Fruit fly (Drosophila melanogaster): ENCODE results near the gene CG6511.

Gene CG6511

DNA sequence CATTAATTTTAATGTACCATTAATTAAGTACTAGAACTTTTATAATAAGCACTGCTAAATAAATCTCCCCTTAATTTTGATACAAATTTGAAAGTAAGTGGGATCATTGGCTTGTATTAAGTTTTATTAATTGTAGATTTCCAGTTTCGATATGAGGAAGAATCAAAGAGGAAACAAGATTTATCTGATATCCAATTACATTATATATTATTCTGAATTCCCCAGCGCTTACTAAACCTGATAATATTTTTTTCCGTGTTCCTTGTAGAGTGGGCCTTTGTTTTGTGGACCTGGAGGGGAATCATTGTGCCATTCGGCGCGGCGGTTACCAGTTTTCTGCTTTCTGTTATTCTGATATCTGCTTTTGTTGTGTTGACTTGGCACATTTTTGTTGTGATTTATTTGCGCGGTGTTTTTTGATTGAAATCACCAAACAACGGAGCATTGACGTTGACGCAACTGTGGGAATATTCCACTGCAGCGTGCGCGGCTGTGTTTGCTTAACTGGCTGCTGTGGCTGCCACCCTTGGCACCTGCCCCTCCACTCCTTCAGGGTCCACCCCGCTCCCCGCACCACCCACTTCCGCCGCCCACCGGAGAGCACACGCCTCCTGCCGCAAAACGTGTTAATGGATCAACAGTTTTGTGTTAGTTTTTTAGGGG is 36.6 kb upstream of the CG6511 start:
- TF ChIP-seq ovo (GFP tag; optimal IDR thresholded peaks at IDR 0.05) (peak; percentile 65), cnc (optimal IDR thresholded peaks at IDR 0.05) (no peak), tj (GFP tag; optimal IDR thresholded peaks at IDR 0.05) (peak; percentile 67)

DNA sequence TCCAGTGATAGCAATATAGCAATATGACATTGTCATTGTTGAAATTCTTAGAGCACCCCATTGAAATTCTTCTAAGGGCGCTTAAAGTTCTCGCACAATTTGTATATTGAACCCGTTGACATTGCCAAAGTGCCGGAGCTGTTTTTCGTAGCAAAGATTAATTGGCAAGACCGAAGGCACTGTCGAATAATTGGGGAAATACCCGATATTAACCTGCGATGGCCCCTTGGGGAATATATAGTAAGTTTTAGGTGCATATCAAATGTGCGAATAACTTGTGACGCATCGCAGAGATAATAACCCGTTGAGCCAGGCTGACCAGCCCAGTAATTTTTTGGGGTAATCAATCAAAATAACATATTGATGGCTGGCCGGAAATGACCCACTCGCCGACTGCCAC is 34.5 kb upstream of the CG6511 start:
- TF ChIP-seq pad (GFP tag; optimal IDR thresholded peaks at IDR 0.05) (no peak), cnc (optimal IDR thresholded peaks at IDR 0.05) (no peak), CG5204 (GFP tag; optimal IDR thresholded peaks at IDR 0.05) (no peak), Mnt (GFP tag; optimal IDR thresholded peaks at IDR 0.05) (no peak), CG14711 (tag; optimal IDR thresholded peaks at IDR 0.05) (no peak), bab1 (GFP tag; optimal IDR thresholded peaks at IDR 0.05) (no peak), CG33017 (tag; optimal IDR thresholded peaks at IDR 0.05) (no peak), Hr96 (GFP tag; optimal IDR thresholded peaks at IDR 0.05) (no peak), CG1620 (GFP tag; optimal IDR thresholded peaks at IDR 0.05) (no peak), CG11617 (GFP tag; optimal IDR thresholded peaks at IDR 0.05) (no peak), cic (GFP tag; optimal IDR thresholded peaks at IDR 0.05) (no peak), Clk (GFP tag; optimal IDR thresholded peaks at IDR 0.05) (no peak)

- TF ChIP-seq bab1 (GFP tag; optimal IDR thresholded peaks at IDR 0.05) (peak; percentile 12), Mnt (GFP tag; optimal IDR thresholded peaks at IDR 0.05) (no peak)
Measured at dm6 chr3L:8688694-8689291, 32.3 kb upstream of the CG6511 start.

dm6 chr3L:8689675-8690074 is 31.4 kb upstream of the CG6511 start:
- TF ChIP-seq CG7045 (GFP tag; optimal IDR thresholded peaks at IDR 0.05) (no peak), CG14711 (tag; optimal IDR thresholded peaks at IDR 0.05) (no peak), CG7101 (tag; optimal IDR thresholded peaks at IDR 0.05) (peak; percentile 21), Hr96 (GFP tag; optimal IDR thresholded peaks at IDR 0.05) (no peak), CG11617 (GFP tag; optimal IDR thresholded peaks at IDR 0.05) (no peak), bab1 (GFP tag; optimal IDR thresholded peaks at IDR 0.05) (no peak)

- TF ChIP-seq bab1 (GFP tag; optimal IDR thresholded peaks at IDR 0.05) (no peak), Hr96 (GFP tag; optimal IDR thresholded peaks at IDR 0.05) (no peak), cic (GFP tag; optimal IDR thresholded peaks at IDR 0.05) (no peak), CG7101 (tag; optimal IDR thresholded peaks at IDR 0.05) (no peak), Crg-1 (GFP tag; optimal IDR thresholded peaks at IDR 0.05) (no peak), pad (GFP tag; optimal IDR thresholded peaks at IDR 0.05) (no peak), ovo (GFP tag; optimal IDR thresholded peaks at IDR 0.05) (no peak), CG5204 (GFP tag; optimal IDR thresholded peaks at IDR 0.05) (no peak)
Measured at dm6 chr3L:8690630-8691029, 30.5 kb upstream of the CG6511 start.

dm6 chr3L:8691891-8692874 is 28.9 kb upstream of the CG6511 start:
- TF ChIP-seq CG12768 (GFP tag; optimal IDR thresholded peaks at IDR 0.05), result peak; percentile 85
- TF ChIP-seq tj (GFP tag; optimal IDR thresholded peaks at IDR 0.05), result peak; percentile 49
- TF ChIP-seq cnc (optimal IDR thresholded peaks at IDR 0.05), result no peak
- TF ChIP-seq kay (GFP tag; ENCODE audit: borderline replicate concordance), result peak; percentile 89
- peak; percentile 53 for TF ChIP-seq Hr96 (GFP tag; optimal IDR thresholded peaks at IDR 0.05)
- TF ChIP-seq Mnt (GFP tag; optimal IDR thresholded peaks at IDR 0.05), result peak; percentile 63
- TF ChIP-seq Clk (GFP tag; optimal IDR thresholded peaks at IDR 0.05), result no peak
- TF ChIP-seq CG11617 (GFP tag; optimal IDR thresholded peaks at IDR 0.05), result peak; percentile 91
- TF ChIP-seq CG5204 (GFP tag; optimal IDR thresholded peaks at IDR 0.05), result no peak
- TF ChIP-seq Crg-1 (GFP tag; optimal IDR thresholded peaks at IDR 0.05), result peak; percentile 14
- peak; percentile 86 for TF ChIP-seq bab1 (GFP tag; optimal IDR thresholded peaks at IDR 0.05)
- no peak for TF ChIP-seq CG1620 (GFP tag; optimal IDR thresholded peaks at IDR 0.05)
- peak; percentile 85 for TF ChIP-seq cic (GFP tag; optimal IDR thresholded peaks at IDR 0.05)
- TF ChIP-seq CG7045 (GFP tag; optimal IDR thresholded peaks at IDR 0.05), result peak; percentile 54
- peak; percentile 25 for TF ChIP-seq CG33017 (tag; optimal IDR thresholded peaks at IDR 0.05)
- TF ChIP-seq ovo (GFP tag; optimal IDR thresholded peaks at IDR 0.05), result no peak
- TF ChIP-seq pad (GFP tag; optimal IDR thresholded peaks at IDR 0.05), result peak; percentile 43
- peak; percentile 68 for TF ChIP-seq CG7101 (tag; optimal IDR thresholded peaks at IDR 0.05)
- no peak for TF ChIP-seq toe (GFP tag; optimal IDR thresholded peaks at IDR 0.05)
- peak; percentile 56 for TF ChIP-seq CG14711 (tag; optimal IDR thresholded peaks at IDR 0.05)
